Worm (Caenorhabditis elegans) whole organism, mixed stage, embryonic: ENCODE data around the gene K05F6.10.
"Not testable (repeated sequence)": the region's sequence is repeated elsewhere in the genome, so short reads cannot be mapped to it uniquely, and the experiment has no call there.

ENCODE experiments used
- M03D4.4 ChIP-seq: sonication (generic microtip); optimal IDR thresholded peaks from 2 replicates; lab custom pipeline; 2017; ENCODE audit warnings: mild to moderate bottlenecking, missing genetic modification characterization, missing compliant biosample characterization
- bed-3 ChIP-seq: fragments of 200-800 bp; sonication (Bioruptor generic); optimal IDR thresholded peaks from 3 replicates; lab custom pipeline; 2018; ENCODE audit warnings: mild to moderate bottlenecking, missing genetic modification characterization, moderate library complexity, missing compliant biosample characterization
- blmp-1 ChIP-seq: fragments of 150-350 bp; optimal IDR thresholded peaks from 2 replicates; lab custom pipeline; 2014; ENCODE audit warnings: missing biosample characterization, missing genetic modification characterization
- ceh-39 ChIP-seq: fragments of 150-350 bp; optimal IDR thresholded peaks from 2 replicates; lab custom pipeline; 2014; ENCODE audit warnings: missing biosample characterization, missing genetic modification characterization
- ceh-43 ChIP-seq: fragments of 200-800 bp; sonication (Bioruptor generic); optimal IDR thresholded peaks from 2 replicates; lab custom pipeline; 2018; ENCODE audit warnings: mild to moderate bottlenecking, missing genetic modification characterization, moderate library complexity, missing compliant biosample characterization
- ceh-83 ChIP-seq: fragments of 200-800 bp; sonication (Bioruptor generic); optimal IDR thresholded peaks from 2 replicates; lab custom pipeline; 2018; ENCODE audit warnings: mild to moderate bottlenecking, missing genetic modification characterization, missing compliant biosample characterization
- ces-1 ChIP-seq: fragments of 150-350 bp; optimal IDR thresholded peaks from 2 replicates; lab custom pipeline; 2014; ENCODE audit warnings: missing biosample characterization, missing genetic modification reagents, missing genetic modification characterization
- cnd-1 ChIP-seq: fragments of 200-800 bp; sonication (Bioruptor generic); optimal IDR thresholded peaks from 2 replicates; lab custom pipeline; 2018; ENCODE audit warnings: mild to moderate bottlenecking, missing genetic modification characterization, missing compliant biosample characterization
- drap-1 ChIP-seq: fragments of 200-800 bp; sonication (Bioruptor generic); optimal IDR thresholded peaks from 3 replicates; lab custom pipeline; 2018; ENCODE audit warnings: mild to moderate bottlenecking, missing genetic modification characterization, missing compliant biosample characterization
- elt-1 ChIP-seq: sonication (generic microtip); optimal IDR thresholded peaks from 2 replicates; lab custom pipeline; 2017; ENCODE audit warnings: missing genetic modification characterization, mild to moderate bottlenecking, missing compliant biosample characterization, antibody characterized with exemption, moderate library complexity, borderline replicate concordance; ENCODE audit not compliant: insufficient read depth
- elt-3 ChIP-seq: fragments of 150-350 bp; optimal IDR thresholded peaks from 2 replicates; lab custom pipeline; 2014; ENCODE audit warnings: missing biosample characterization, missing genetic modification characterization
- flh-1 ChIP-seq: fragments of 200-800 bp; sonication (Bioruptor generic); optimal IDR thresholded peaks from 2 replicates; lab custom pipeline; 2018; ENCODE audit warnings: mild to moderate bottlenecking, missing genetic modification characterization, moderate library complexity, missing compliant biosample characterization
- ham-2 ChIP-seq: fragments of 200-800 bp; sonication (Bioruptor generic); optimal IDR thresholded peaks from 2 replicates; lab custom pipeline; 2018; ENCODE audit warnings: mild to moderate bottlenecking, missing genetic modification characterization, missing compliant biosample characterization
- hlh-1 ChIP-seq: fragments of 150-350 bp; optimal IDR thresholded peaks from 2 replicates; lab custom pipeline; 2014; ENCODE audit warnings: missing biosample characterization, missing genetic modification reagents, missing genetic modification characterization
- lin-13 ChIP-seq: fragments of 150-350 bp; optimal IDR thresholded peaks from 2 replicates; lab custom pipeline; 2014; ENCODE audit warnings: missing biosample characterization, missing genetic modification characterization
- lin-32 ChIP-seq: fragments of 200-800 bp; sonication (Bioruptor generic); optimal IDR thresholded peaks from 2 replicates; lab custom pipeline; 2018; ENCODE audit warnings: mild to moderate bottlenecking, missing genetic modification characterization, missing compliant biosample characterization
- lsy-2 ChIP-seq: fragments of 150-350 bp; optimal IDR thresholded peaks from 2 replicates; lab custom pipeline; 2014; ENCODE audit warnings: missing biosample characterization, missing genetic modification characterization
- mab-5 ChIP-seq: fragments of 150-350 bp; optimal IDR thresholded peaks from 2 replicates; lab custom pipeline; 2014; ENCODE audit warnings: missing biosample characterization, missing genetic modification characterization
- mep-1 ChIP-seq: fragments of 150-350 bp; optimal IDR thresholded peaks from 2 replicates; lab custom pipeline; 2017; ENCODE audit warnings: missing biosample characterization, missing genetic modification reagents, missing genetic modification characterization, inconsistent platforms
- nhr-2 ChIP-seq: fragments of 150-350 bp; optimal IDR thresholded peaks from 2 replicates; lab custom pipeline; 2014; ENCODE audit warnings: missing biosample characterization, missing genetic modification characterization
- nhr-237 ChIP-seq: fragments of 150-350 bp; optimal IDR thresholded peaks from 2 replicates; lab custom pipeline; 2014; ENCODE audit warnings: missing biosample characterization, missing genetic modification characterization
- nhr-28 ChIP-seq: fragments of 150-350 bp; optimal IDR thresholded peaks from 2 replicates; lab custom pipeline; 2014; ENCODE audit warnings: missing biosample characterization, missing genetic modification characterization
- nhr-76 ChIP-seq: sonication (generic microtip); optimal IDR thresholded peaks from 2 replicates; lab custom pipeline; 2017; ENCODE audit warnings: missing biosample characterization, missing genetic modification characterization
- pha-4 ChIP-seq: fragments of 150-350 bp; optimal IDR thresholded peaks from 2 replicates; lab custom pipeline; 2018; ENCODE audit warnings: missing biosample characterization, missing genetic modification reagents, missing genetic modification characterization
- sem-2 ChIP-seq: fragments of 200-800 bp; sonication (Bioruptor generic); optimal IDR thresholded peaks from 2 replicates; lab custom pipeline; 2018; ENCODE audit warnings: mild to moderate bottlenecking, missing genetic modification characterization, missing compliant biosample characterization
- snpc-4 ChIP-seq: fragments of 150-350 bp; optimal IDR thresholded peaks from 2 replicates; lab custom pipeline; 2014; ENCODE audit warnings: missing biosample characterization, missing genetic modification characterization
- sptf-1 ChIP-seq: sonication (generic microtip); optimal IDR thresholded peaks from 2 replicates; lab custom pipeline; 2017; ENCODE audit warnings: mild to moderate bottlenecking, missing genetic modification characterization, moderate library complexity, missing compliant biosample characterization
- tbx-8 ChIP-seq: fragments of 200-800 bp; sonication (Bioruptor generic); optimal IDR thresholded peaks from 2 replicates; lab custom pipeline; 2018; ENCODE audit warnings: mild to moderate bottlenecking, missing genetic modification characterization, moderate library complexity, missing compliant biosample characterization
- unc-120 ChIP-seq: sonication (generic microtip); optimal IDR thresholded peaks from 2 replicates; lab custom pipeline; 2017; ENCODE audit warnings: missing genetic modification characterization, missing compliant biosample characterization; ENCODE audit not compliant: poor library complexity, severe bottlenecking
- unc-39 ChIP-seq: fragments of 150-350 bp; optimal IDR thresholded peaks from 2 replicates; lab custom pipeline; 2014; ENCODE audit warnings: missing biosample characterization, missing genetic modification characterization
- unc-62 ChIP-seq: fragments of 150-350 bp; optimal IDR thresholded peaks from 2 replicates; lab custom pipeline; 2014; ENCODE audit warnings: missing biosample characterization, missing genetic modification reagents, missing genetic modification characterization
- zip-8 ChIP-seq: fragments of 150-350 bp; optimal IDR thresholded peaks from 2 replicates; lab custom pipeline; 2014; ENCODE audit warnings: missing biosample characterization, missing genetic modification characterization
- ztf-11 ChIP-seq: fragments of 150-350 bp; optimal IDR thresholded peaks from 2 replicates; lab custom pipeline; 2014; ENCODE audit warnings: missing biosample characterization, missing genetic modification characterization

The K05F6.10 gene

ce11 chrII:1567646-1568045 lies 8.3 kb downstream of the K05F6.10 start, which contains the start of gene K05F6.8:
Gene K05F6.8 (minus strand): TSS chrII:1567746.
- no peak for TF ChIP-seq nhr-2 (tag; lab: Kevin White, UChicago)
- TF ChIP-seq ztf-11 = no peak
- TF ChIP-seq elt-3 = no peak
- no peak for TF ChIP-seq snpc-4 (tag; lab: Kevin White, UChicago)
- no peak for TF ChIP-seq ces-1 (GFP tag; lab: Kevin White, UChicago)
- TF ChIP-seq nhr-237 = no peak
- no peak for TF ChIP-seq ham-2 (GFP tag; lab: Kevin White, UChicago)
- TF ChIP-seq hlh-1 (tag; lab: Kevin White, UChicago) = no peak
- no peak for TF ChIP-seq nhr-76 (tag; lab: Kevin White, UChicago)
- no peak for TF ChIP-seq pha-4
- TF ChIP-seq ceh-83 = no peak
- no peak for TF ChIP-seq lin-13 (tag; lab: Kevin White, UChicago)
- TF ChIP-seq sptf-1 = no peak
- TF ChIP-seq unc-39 (tag; lab: Kevin White, UChicago) = no peak
- no peak for TF ChIP-seq ceh-43 (GFP tag; lab: Kevin White, UChicago)
- no peak for TF ChIP-seq sem-2 (GFP tag; lab: Kevin White, UChicago)
- TF ChIP-seq drap-1 = no peak
- no peak for TF ChIP-seq nhr-28 (tag; lab: Kevin White, UChicago)
- TF ChIP-seq zip-8 (tag; lab: Kevin White, UChicago) = no peak
- TF ChIP-seq unc-62 = no peak

DNA sequence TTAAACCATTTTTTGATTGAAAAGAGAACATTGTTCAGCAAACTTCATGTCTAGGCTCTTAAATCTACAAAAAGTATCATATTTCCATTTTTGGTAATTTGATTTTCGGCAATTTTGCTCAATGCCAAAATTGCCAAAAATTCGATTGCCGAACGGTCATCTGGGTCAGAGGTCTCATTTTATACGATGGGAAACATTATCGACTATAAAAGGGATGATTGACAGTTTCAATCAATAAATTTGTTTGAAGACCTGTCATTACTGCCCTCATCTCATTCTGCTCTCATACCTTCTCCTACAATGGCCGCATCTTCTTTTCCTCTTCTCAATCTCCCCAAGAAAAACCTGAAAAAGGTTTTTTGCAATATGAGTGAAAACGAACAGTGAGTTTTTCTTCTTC lies 14.1 kb downstream of the K05F6.10 start, which contains the start of gene K05F6.14:
K05F6.14 (plus strand) TSS at position 301 of the 400 bp plus-strand sequence.
- no peak for TF ChIP-seq mep-1
- TF ChIP-seq nhr-76 (tag; lab: Kevin White, UChicago) = no peak
- TF ChIP-seq ceh-83 = no peak
- TF ChIP-seq bed-3 = no peak
- TF ChIP-seq tbx-8 (GFP tag; lab: Kevin White, UChicago) = no peak
- TF ChIP-seq lin-13 (tag; lab: Kevin White, UChicago) = no peak
- TF ChIP-seq lsy-2 = no peak
- TF ChIP-seq lin-32 (GFP tag; lab: Kevin White, UChicago) = no peak
- no peak for TF ChIP-seq elt-1

DNA sequence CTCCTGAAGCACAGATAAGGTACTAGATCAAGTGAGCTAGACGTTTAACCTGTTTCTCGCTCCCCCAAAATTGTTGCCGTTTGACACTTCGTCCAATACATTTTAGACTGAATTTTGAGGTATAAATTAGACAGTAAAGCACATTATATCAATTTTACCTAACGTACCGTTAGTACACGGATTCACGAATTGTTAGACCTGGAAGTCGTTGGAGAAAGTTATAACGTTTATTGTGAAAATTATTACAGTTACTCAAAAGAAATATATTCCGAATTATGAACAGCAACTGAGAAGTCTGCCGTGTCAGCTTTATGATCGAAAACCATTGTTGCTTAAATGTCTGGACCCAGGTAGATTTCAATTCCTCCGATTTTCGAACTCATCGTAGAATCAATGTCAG lies 15.1 kb downstream of the K05F6.10 start:
- TF ChIP-seq unc-62 (no peak), pha-4 (no peak), ztf-11 (no peak), snpc-4 (tag; lab: Kevin White, UChicago) (no peak), ceh-39 (no peak), nhr-2 (tag; lab: Kevin White, UChicago) (no peak), blmp-1 (tag; lab: Kevin White, UChicago) (no peak), cnd-1 (tag; lab: Kevin White, UChicago) (no peak), M03D4.4 (tag; lab: Kevin White, UChicago) (no peak), ceh-83 (no peak)
- TF ChIP-seq, all 35 proteins: peak for 0

ce11 chrII:1556217-1556616 lies 19.7 kb downstream of the K05F6.10 start, which contains the start of the genes fbxb-54 and fbxb-50:
Gene fbxb-54 (minus strand): TSS chrII:1556317.
Gene fbxb-50 (plus strand): TSS chrII:1556443.
- TF ChIP-seq nhr-237; unc-120 (tag; lab: Kevin White, UChicago); ceh-39: not testable (repeated sequence)

ce11 chrII:1550501-1550900 lies 25.4 kb downstream of the K05F6.10 start, which contains the start of the genes fbxb-52 and fbxb-51:
Gene fbxb-52 (minus strand): TSS chrII:1550601.
Gene fbxb-51 (plus strand): TSS chrII:1550712.
- TF ChIP-seq nhr-28 (tag; lab: Kevin White, UChicago) = no peak
- TF ChIP-seq mab-5 (tag; lab: Kevin White, UChicago) = no peak
- TF ChIP-seq flh-1 (GFP tag; lab: Kevin White, UChicago) = no peak
- TF ChIP-seq elt-3 = no peak
